Worm (Caenorhabditis elegans): ENCODE data around the gene F54C8.1.
A peak's percentile ranks its signal among the peaks of the same experiment; 100 is the strongest.

F54C8.1 gene

DNA sequence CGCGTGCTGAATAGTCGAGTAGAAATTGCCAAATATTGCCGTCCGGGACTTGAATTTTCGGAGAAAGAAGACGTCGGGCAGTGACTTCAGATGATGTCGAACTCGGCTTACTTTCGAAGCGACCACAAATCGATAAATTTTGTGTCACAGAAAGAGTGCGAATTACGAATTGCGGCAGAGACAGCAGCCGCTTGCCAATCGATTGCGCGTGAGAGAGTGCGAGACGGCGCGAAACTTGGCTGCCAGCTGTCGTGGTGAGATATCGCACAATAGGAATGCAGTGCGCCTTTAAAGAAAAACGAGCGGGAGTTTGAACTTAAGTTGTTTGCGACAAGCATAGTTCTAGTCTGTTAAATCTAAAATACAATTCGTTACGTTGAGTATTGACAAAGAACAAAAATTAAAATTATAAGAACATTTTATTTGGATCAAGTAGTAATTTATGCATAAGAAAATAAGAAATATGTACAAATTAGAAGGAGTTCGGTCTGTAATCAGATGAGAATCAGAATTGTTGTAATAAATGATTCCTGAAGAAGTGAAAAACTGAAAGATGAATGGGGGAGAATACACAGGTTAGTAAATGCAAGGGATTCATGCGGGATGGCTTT lies 4.0 kb downstream of the F54C8.1 start, which contains the start of gene pir-2:
Gene pir-2, minus strand, starts transcription at position 218 of the 611 bp plus-strand sequence.
- peak; percentile 23 for TF ChIP-seq B0310.2 (tag; optimal IDR thresholded peaks at IDR 0.05)
- no peak for TF ChIP-seq ets-7 (tag; optimal IDR thresholded peaks at IDR 0.05)
- no peak for TF ChIP-seq aly-1 (tag; optimal IDR thresholded peaks at IDR 0.05)
- TF ChIP-seq ceh-36 (tag; optimal IDR thresholded peaks at IDR 0.05), result no peak
- TF ChIP-seq scrt-1 (GFP tag; IDR thresholded peaks at IDR 0.05), result no peak
- no peak for TF ChIP-seq ceh-13 (GFP tag; optimal IDR thresholded peaks at IDR 0.05)
- TF ChIP-seq flt-1 (GFP tag; IDR thresholded peaks at IDR 0.05), result no peak
- TF ChIP-seq hnd-1 (tag; optimal IDR thresholded peaks at IDR 0.05), result no peak
- no peak for TF ChIP-seq F13C5.2 (tag; optimal IDR thresholded peaks at IDR 0.05)
- TF ChIP-seq hmbx-1 (tag; optimal IDR thresholded peaks at IDR 0.05), result no peak
- no peak for TF ChIP-seq tra-4 (tag; optimal IDR thresholded peaks at IDR 0.05)
- TF ChIP-seq tbx-37 (GFP tag; conservative IDR thresholded peaks at IDR 0.05), result no peak
- 0 out of 2 replicates have a peak, but pooled peaks have one; percentile 39 for TF ChIP-seq sea-1 (GFP tag; conservative IDR thresholded peaks at IDR 0.05)
- peak; percentile 27; the same call in 1 of the 2 replicates for TF ChIP-seq pes-1 (GFP tag; IDR thresholded peaks at IDR 0.05)
- TF ChIP-seq hmg-4 (GFP tag; optimal IDR thresholded peaks at IDR 0.05), result peak; percentile 46
- TF ChIP-seq tbx-11 (GFP tag; IDR thresholded peaks at IDR 0.05), result no peak
- no peak for TF ChIP-seq ama-1 (optimal IDR thresholded peaks at IDR 0.05)

ce11 chrIII:9445699-9446098 lies 6.2 kb downstream of the F54C8.1 start:
- TF ChIP-seq pes-1 (GFP tag; IDR thresholded peaks at IDR 0.05), result peak; percentile 52; the same call in 1 of the 2 replicates

DNA sequence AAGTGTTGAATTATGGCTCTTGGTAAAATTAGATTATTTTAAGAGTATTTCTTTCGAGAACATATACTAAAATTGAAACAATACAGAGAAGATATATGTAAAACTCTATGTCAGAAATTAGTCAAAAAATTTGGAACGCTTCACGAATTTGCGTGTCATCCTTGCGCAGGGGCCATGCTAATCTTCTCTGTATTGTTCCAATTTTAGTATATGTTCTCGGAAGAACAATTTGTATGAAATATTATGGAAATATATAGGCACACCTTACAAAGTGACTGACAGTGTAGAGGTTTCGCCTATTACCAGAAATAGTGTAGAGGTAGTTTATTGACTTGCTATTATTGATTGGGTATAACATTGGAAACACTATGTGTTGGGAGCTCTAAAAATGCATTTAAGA lies 8.1 kb downstream of the F54C8.1 start:
- peak; percentile 65 for TF ChIP-seq pes-1 (GFP tag; IDR thresholded peaks at IDR 0.05)

DNA sequence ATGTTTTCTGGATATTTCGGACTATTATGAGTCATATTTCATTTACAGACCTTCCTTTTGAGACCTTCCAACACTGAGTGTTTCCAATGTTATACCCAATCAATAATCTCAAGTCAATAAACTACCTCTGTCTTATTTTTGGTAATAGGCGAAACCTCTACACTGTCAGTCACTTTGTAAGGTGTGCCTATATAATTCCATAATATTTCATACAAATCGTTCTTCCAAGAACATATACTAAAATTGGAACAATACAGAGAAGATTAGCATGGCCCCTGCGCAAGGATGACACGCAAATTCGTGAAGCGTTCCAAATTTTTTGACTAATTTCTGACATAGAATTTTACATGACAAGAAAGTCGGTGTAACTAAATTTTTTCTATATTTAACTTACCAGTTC lies 9.9 kb downstream of the F54C8.1 start:
- 0 out of 2 replicates have a peak, but pooled peaks have one; percentile 13 for TF ChIP-seq pes-1 (GFP tag; IDR thresholded peaks at IDR 0.05)

DNA sequence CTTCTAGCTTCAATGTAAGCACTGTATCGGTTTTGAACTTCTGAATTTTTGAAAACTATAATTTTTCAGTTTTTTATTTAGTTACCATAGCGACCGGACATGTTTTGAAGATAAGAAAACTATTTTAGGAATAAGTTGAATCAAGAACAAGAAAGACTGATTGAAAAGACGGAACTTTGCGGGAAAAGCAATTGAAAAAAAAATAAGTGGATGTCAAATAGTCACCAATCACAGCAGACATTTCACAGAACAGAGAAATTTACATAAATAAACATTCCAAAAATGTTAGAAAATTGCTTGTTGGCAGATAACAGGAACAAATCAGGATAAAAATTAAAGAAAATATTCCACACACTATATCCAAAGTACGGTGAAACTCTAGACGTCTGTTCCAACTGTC lies 10.3 kb downstream of the F54C8.1 start, which contains the start of gene F54C8.6:
Gene F54C8.6, minus strand, starts transcription at position 101 of the 400 bp plus-strand sequence.
- no peak for TF ChIP-seq aly-1 (tag; optimal IDR thresholded peaks at IDR 0.05)

- no peak for TF ChIP-seq hnd-1 (tag; optimal IDR thresholded peaks at IDR 0.05)
- no peak for TF ChIP-seq pes-1 (GFP tag; IDR thresholded peaks at IDR 0.05)
- TF ChIP-seq ceh-36 (tag; optimal IDR thresholded peaks at IDR 0.05), result no peak
- no peak for TF ChIP-seq aly-1 (tag; optimal IDR thresholded peaks at IDR 0.05)
- 0 out of 2 replicates have a peak, but pooled peaks have one; percentile 36 for TF ChIP-seq flt-1 (GFP tag; IDR thresholded peaks at IDR 0.05)
- TF ChIP-seq hmg-4 (GFP tag; optimal IDR thresholded peaks at IDR 0.05), result peak; percentile 65
- TF ChIP-seq scrt-1 (GFP tag; IDR thresholded peaks at IDR 0.05), result 0 out of 2 replicates have a peak, but pooled peaks have one; percentile 12
- peak; percentile 5 for TF ChIP-seq tra-4 (tag; optimal IDR thresholded peaks at IDR 0.05)
These were observed 11.4 kb downstream of the F54C8.1 start for ce11 chrIII:9450933-9451332.

DNA sequence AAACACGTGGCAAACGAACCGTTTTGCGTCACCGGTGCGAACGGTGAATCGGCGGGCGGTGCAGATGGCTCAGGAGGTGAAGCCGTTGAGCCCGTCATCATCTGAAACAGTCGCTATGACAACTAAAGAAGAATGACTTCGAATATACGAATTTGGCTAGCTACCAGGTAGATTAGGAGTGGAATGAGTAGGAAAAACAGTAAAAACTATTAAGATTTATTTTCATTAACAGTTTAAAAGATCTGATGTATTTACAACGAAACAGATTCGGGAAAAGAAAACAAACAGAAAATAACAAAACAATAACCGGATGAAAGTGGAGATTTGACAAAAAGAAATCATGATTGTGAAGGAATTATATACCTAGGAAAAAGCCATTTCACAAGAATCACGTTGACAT lies 14.5 kb downstream of the F54C8.1 start, which contains the start of gene F54C8.7:
Gene F54C8.7, minus strand, starts transcription at position 101 of the 400 bp plus-strand sequence.
- no peak for TF ChIP-seq pes-1 (GFP tag; IDR thresholded peaks at IDR 0.05)
- TF ChIP-seq ama-1 (optimal IDR thresholded peaks at IDR 0.05), result no peak

DNA sequence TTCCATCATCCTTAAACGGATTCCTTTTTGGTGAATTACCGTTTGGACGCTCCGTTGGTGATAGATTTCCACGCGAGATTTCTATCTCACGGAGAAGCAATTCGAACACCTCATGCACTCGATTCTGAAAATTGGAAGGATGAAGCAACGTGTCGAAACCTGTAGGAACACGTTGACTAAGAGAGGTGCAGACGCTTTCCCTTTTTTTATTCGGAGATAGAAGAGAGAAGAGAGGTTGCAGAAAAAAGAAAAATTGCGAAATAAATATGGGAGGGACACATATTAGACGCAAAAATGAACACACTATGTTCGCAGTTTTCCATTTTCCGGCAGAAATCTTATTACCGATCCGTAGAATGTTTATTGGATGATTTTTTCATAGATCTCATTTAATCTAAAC lies 15.2 kb downstream of the F54C8.1 start:
- no peak for TF ChIP-seq hnd-1 (tag; optimal IDR thresholded peaks at IDR 0.05)

ce11 chrIII:9455980-9456658 lies 16.6 kb downstream of the F54C8.1 start, which contains the start of the genes rheb-1 and spk-1:
rheb-1 (minus strand) TSS chrIII:9456030.
spk-1 (plus strand) TSS chrIII:9456608.
- TF ChIP-seq ceh-36 (tag; optimal IDR thresholded peaks at IDR 0.05) (no peak), hmg-4 (GFP tag; optimal IDR thresholded peaks at IDR 0.05) (peak; percentile 43), F13C5.2 (tag; optimal IDR thresholded peaks at IDR 0.05) (peak; percentile 5)

All from whole organism, early embryonic.